Fruit fly (Drosophila melanogaster): ENCODE results near the gene raskol.

Gene raskol

dm6 chrX:17712995-17713739 lies 3.2 kb downstream of the raskol start (continued):
- TF ChIP-seq Hand (GFP tag; optimal IDR thresholded peaks at IDR 0.05) (no peak), pb (GFP tag; optimal IDR thresholded peaks at IDR 0.05) (no peak), gcm (GFP tag; optimal IDR thresholded peaks at IDR 0.05) (peak; percentile 13), CG8089 (GFP tag; optimal IDR thresholded peaks at IDR 0.05) (no peak), CG12071 (GFP tag; optimal IDR thresholded peaks at IDR 0.05) (no peak), lbe (GFP tag; optimal IDR thresholded peaks at IDR 0.05) (no peak), CG10654 (GFP tag; optimal IDR thresholded peaks at IDR 0.05) (peak; percentile 13), CG18764 (GFP tag; optimal IDR thresholded peaks at IDR 0.05) (peak; percentile 21), CG3847 (GFP tag; IDR thresholded peaks at IDR 0.05) (peak; percentile 16), CG31365 (tag; optimal IDR thresholded peaks at IDR 0.05) (no peak), CG2129 (GFP tag; IDR thresholded peaks at IDR 0.05; ENCODE audit: partially characterized antibody) (no peak), fd96Cb (tag; optimal IDR thresholded peaks at IDR 0.05) (peak; percentile 43), Kr (GFP tag; optimal IDR thresholded peaks at IDR 0.05) (no peak), CG30020 (tag; optimal IDR thresholded peaks at IDR 0.05) (peak; percentile 1), fru (optimal IDR thresholded peaks at IDR 0.05) (no peak), zen2 (GFP tag; IDR thresholded peaks at IDR 0.05; ENCODE audit: partially characterized antibody) (no peak), CG3281 (GFP tag; optimal IDR thresholded peaks at IDR 0.05) (peak; percentile 66), lmd (GFP tag; IDR thresholded peaks at IDR 0.05) (peak; percentile 33; the same call in 1 of the 2 replicates), disco-r (GFP tag; optimal IDR thresholded peaks at IDR 0.05) (no peak), CG14014 (GFP tag; IDR thresholded peaks at IDR 0.05) (peak; percentile 77), klu (GFP tag; IDR thresholded peaks at IDR 0.05) (no peak; the same call in 1 of the 2 replicates), Atf-2 (GFP tag; optimal IDR thresholded peaks at IDR 0.05) (no peak), cas (GFP tag; IDR thresholded peaks at IDR 0.05) (no peak), hth (optimal IDR thresholded peaks at IDR 0.05) (no peak), CHES-1-like (GFP tag; optimal IDR thresholded peaks at IDR 0.05) (no peak), Trl (optimal IDR thresholded peaks at IDR 0.05) (no peak), Trl (GFP tag; optimal IDR thresholded peaks at IDR 0.05) (no peak), exex (tag; optimal IDR thresholded peaks at IDR 0.05) (no peak), sens (GFP tag) (no peak), Dbx (GFP tag; IDR thresholded peaks at IDR 0.05) (no peak), ara (GFP tag; IDR thresholded peaks at IDR 0.05) (peak; percentile 48), CG15514 (GFP tag; optimal IDR thresholded peaks at IDR 0.05) (peak; percentile 33), Optix (GFP tag; IDR thresholded peaks at IDR 0.05) (peak; percentile 13; the same call in 1 of the 3 replicates), CG4328 (GFP tag; optimal IDR thresholded peaks at IDR 0.05) (no peak), h (optimal IDR thresholded peaks at IDR 0.05) (no peak), CG17912 (GFP tag; optimal IDR thresholded peaks at IDR 0.05) (no peak), vfl (GFP tag; optimal IDR thresholded peaks at IDR 0.05) (no peak), CG8944 (GFP tag; optimal IDR thresholded peaks at IDR 0.05) (no peak), TFAM (GFP tag; optimal IDR thresholded peaks at IDR 0.05) (no peak), Fer1 (GFP tag; optimal IDR thresholded peaks at IDR 0.05) (peak; percentile 38), Sox102F (GFP tag; optimal IDR thresholded peaks at IDR 0.05) (peak; percentile 38), CG6791 (GFP tag; IDR thresholded peaks at IDR 0.05; ENCODE audit: partially characterized antibody) (no peak), Elba2 (GFP tag; optimal IDR thresholded peaks at IDR 0.05) (no peak), phol (tag; optimal IDR thresholded peaks at IDR 0.05) (peak; percentile 70), CG12236 (GFP tag; optimal IDR thresholded peaks at IDR 0.05) (no peak), CG4854 (GFP tag; optimal IDR thresholded peaks at IDR 0.05) (no peak), Atf3 (GFP tag; optimal IDR thresholded peaks at IDR 0.05) (no peak), Scr (GFP tag; IDR thresholded peaks at IDR 0.05; ENCODE audit: partially characterized antibody) (no peak), CG11093 (GFP tag; IDR thresholded peaks at IDR 0.05) (no peak), eve (GFP tag; optimal IDR thresholded peaks at IDR 0.05) (no peak), Mad (GFP tag; optimal IDR thresholded peaks at IDR 0.05) (no peak), CG33557 (GFP tag; optimal IDR thresholded peaks at IDR 0.05) (peak; percentile 26)
